Fruit fly (Drosophila melanogaster) whole organism, embryonic: ENCODE data around the gene scpr-A.

Source experiments
- Antp ChIP-seq: fragments of 200-800 bp; sonication (Bioruptor generic); optimal IDR thresholded peaks from 3 replicates; lab custom pipeline; 2016; ENCODE audit warnings: missing biosample characterization, missing genetic modification characterization
- B-H2 ChIP-seq: fragments of 200-800 bp; sonication (Bioruptor generic); optimal IDR thresholded peaks from 2 replicates; lab custom pipeline; 2018; ENCODE audit warnings: missing biosample characterization, mild to moderate bottlenecking, missing genetic modification characterization
- CG10366 ChIP-seq: fragments of 200-800 bp; sonication (Bioruptor generic); IDR thresholded peaks from 2 replicates; pipeline ENCODE4 v1.3.6; 2022; ENCODE audit warnings: missing biosample characterization, missing genetic modification characterization
- CG10431 ChIP-seq: fragments of 200-800 bp; sonication (Bioruptor generic); optimal IDR thresholded peaks from 3 replicates; lab custom pipeline; 2018; ENCODE audit warnings: missing biosample characterization, mild to moderate bottlenecking, missing genetic modification characterization
- CG11504 ChIP-seq: fragments of 200-800 bp; sonication (Bioruptor generic); optimal IDR thresholded peaks from 3 replicates; lab custom pipeline; 2019; ENCODE audit warnings: missing biosample characterization, mild to moderate bottlenecking, missing genetic modification characterization, moderate library complexity
- CG12769 ChIP-seq: fragments of 200-800 bp; sonication (Bioruptor generic); optimal IDR thresholded peaks from 2 replicates; lab custom pipeline; 2019; ENCODE audit warnings: missing biosample characterization, mild to moderate bottlenecking, missing genetic modification characterization, moderate library complexity
- CG17912 ChIP-seq: fragments of 200-800 bp; sonication (Bioruptor generic); optimal IDR thresholded peaks from 2 replicates; lab custom pipeline; 2018; ENCODE audit warnings: missing biosample characterization, mild to moderate bottlenecking, missing genetic modification characterization
- CG30020 ChIP-seq: fragments of 200-800 bp; optimal IDR thresholded peaks from 2 replicates; lab custom pipeline; 2019; ENCODE audit warnings: missing biosample characterization, mild to moderate bottlenecking, missing genetic modification characterization, moderate library complexity
- CG3065 ChIP-seq: fragments of 200-800 bp; sonication (Bioruptor generic); optimal IDR thresholded peaks from 2 replicates; lab custom pipeline; 2016; ENCODE audit warnings: missing biosample characterization, missing genetic modification characterization
- CG31388 ChIP-seq: fragments of 200-800 bp; sonication (Bioruptor generic); optimal IDR thresholded peaks from 2 replicates; lab custom pipeline; 2016; ENCODE audit warnings: missing biosample characterization, missing genetic modification characterization
- CG4328 ChIP-seq: fragments of 200-800 bp; sonication (Bioruptor generic); optimal IDR thresholded peaks from 3 replicates; lab custom pipeline; 2017; ENCODE audit warnings: missing biosample characterization, missing genetic modification reagents, missing genetic modification characterization
- CG4820 ChIP-seq: fragments of 200-800 bp; sonication (Bioruptor generic); optimal IDR thresholded peaks from 3 replicates; lab custom pipeline; 2016; ENCODE audit warnings: missing biosample characterization, missing genetic modification characterization
- CG6765 ChIP-seq: fragments of 200-800 bp; sonication (Bioruptor generic); optimal IDR thresholded peaks from 3 replicates; lab custom pipeline; 2017; ENCODE audit warnings: missing biosample characterization, mild to moderate bottlenecking, missing genetic modification characterization
- CG6854 ChIP-seq: fragments of 200-800 bp; sonication (Bioruptor generic); optimal IDR thresholded peaks from 3 replicates; lab custom pipeline; 2017; ENCODE audit warnings: missing biosample characterization, mild to moderate bottlenecking, missing genetic modification characterization
- CG7556 ChIP-seq: fragments of 200-800 bp; sonication (Bioruptor generic); optimal IDR thresholded peaks from 2 replicates; lab custom pipeline; 2017; ENCODE audit warnings: missing biosample characterization, mild to moderate bottlenecking, missing genetic modification characterization
- CG8290 ChIP-seq, 3 experiments: fragments of 200-800 bp; sonication (Bioruptor generic); optimal IDR thresholded peaks; 2 replicates each; lab custom pipeline; 2016 to 2019; ENCODE audit warnings: missing biosample characterization in 3 of 3, missing genetic modification characterization in 3 of 3, mild to moderate bottlenecking in 2 of 3, moderate library complexity in 1 of 3
- D19B ChIP-seq: fragments of 200-800 bp; sonication (Bioruptor generic); optimal IDR thresholded peaks from 2 replicates; lab custom pipeline; 2017; ENCODE audit warnings: missing biosample characterization, mild to moderate bottlenecking, missing genetic modification characterization
- Dad ChIP-seq: fragments of 200-800 bp; sonication (Bioruptor generic); optimal IDR thresholded peaks from 3 replicates; lab custom pipeline; 2016; ENCODE audit warnings: missing biosample characterization, missing genetic modification characterization
- Doc2 ChIP-seq: fragments of 200-800 bp; sonication (Bioruptor generic); IDR thresholded peaks from 2 replicates; pipeline ENCODE4 v1.3.6; 2022; ENCODE audit warnings: missing biosample characterization, missing genetic modification characterization
- Doc3 ChIP-seq: fragments of 200-800 bp; sonication (Bioruptor generic); IDR thresholded peaks from 3 replicates; pipeline ENCODE4 v1.3.6; 2022; ENCODE audit warnings: missing biosample characterization, missing genetic modification characterization; ENCODE audit not compliant: partially characterized antibody
- Eip74EF ChIP-seq, 2 experiments: fragments of 200-800 bp in 1 of 2; fragments of >200 bp in 1 of 2; sonication (Bioruptor generic) in 1 of 2; optimal IDR thresholded peaks; 2 replicates each; lab custom pipeline; 2017 to 2019; ENCODE audit warnings: missing biosample characterization in 2 of 2, missing genetic modification characterization in 2 of 2, mild to moderate bottlenecking in 1 of 2, moderate library complexity in 1 of 2
- Hand ChIP-seq: fragments of 200-800 bp; sonication (Bioruptor generic); optimal IDR thresholded peaks from 2 replicates; lab custom pipeline; 2017; ENCODE audit warnings: mild to moderate bottlenecking, missing biosample characterization, missing genetic modification reagents, missing genetic modification characterization
- Max ChIP-seq: fragments of 200-800 bp; sonication (Bioruptor generic); optimal IDR thresholded peaks from 2 replicates; lab custom pipeline; 2016; ENCODE audit warnings: missing biosample characterization, mild to moderate bottlenecking, missing genetic modification characterization
- NC2β ChIP-seq: fragments of 200-800 bp; sonication (Bioruptor generic); optimal IDR thresholded peaks from 2 replicates; lab custom pipeline; 2016; ENCODE audit warnings: missing biosample characterization, missing genetic modification characterization
- Pdp1 ChIP-seq, 2 experiments: fragments of 200-800 bp; sonication (Bioruptor generic); optimal IDR thresholded peaks; 3 replicates each; lab custom pipeline; 2016; ENCODE audit warnings: missing biosample characterization in 2 of 2, missing genetic modification characterization in 2 of 2, mild to moderate bottlenecking in 1 of 2, moderate library complexity in 1 of 2
- Sox100B ChIP-seq: fragments of 200-800 bp; sonication (Bioruptor generic); optimal IDR thresholded peaks from 3 replicates; lab custom pipeline; 2018; ENCODE audit warnings: missing biosample characterization, mild to moderate bottlenecking, missing genetic modification characterization
- Usf ChIP-seq: fragments of 200-800 bp; sonication (Bioruptor generic); optimal IDR thresholded peaks from 2 replicates; lab custom pipeline; 2017; ENCODE audit warnings: missing genotype, missing biosample characterization, missing genetic modification characterization
- bsh ChIP-seq, 2 experiments: fragments of 200-800 bp; sonication (Bioruptor generic); optimal IDR thresholded peaks; 2 replicates each; lab custom pipeline; 2017 to 2018; ENCODE audit warnings: mild to moderate bottlenecking in 2 of 2, missing biosample characterization in 2 of 2, missing genetic modification characterization in 2 of 2, moderate library complexity in 1 of 2
- cas ChIP-seq: fragments of 200-800 bp; sonication (Bioruptor generic); IDR thresholded peaks from 2 replicates; pipeline ENCODE4 v1.3.6; 2022; ENCODE audit warnings: missing biosample characterization, missing genetic modification characterization
- chinmo ChIP-seq: fragments of 200-800 bp; sonication (Bioruptor generic); IDR thresholded peaks from 4 replicates; pipeline ENCODE4 v1.3.6; 2022; ENCODE audit warnings: missing biosample characterization, missing genetic modification characterization; ENCODE audit not compliant: partially characterized antibody
- ci ChIP-seq: fragments of 200-800 bp; sonication (Bioruptor generic); IDR thresholded peaks from 3 replicates; pipeline ENCODE4 v1.3.6; 2022; ENCODE audit warnings: missing biosample characterization, missing genetic modification characterization
- dan ChIP-seq: fragments of 200-800 bp; sonication (Bioruptor generic); IDR thresholded peaks from 2 replicates; pipeline ENCODE4 v1.3.6; 2022; ENCODE audit warnings: missing biosample characterization, missing genetic modification characterization
- dimm ChIP-seq: fragments of 200-800 bp; sonication (Bioruptor generic); IDR thresholded peaks from 2 replicates; pipeline ENCODE4 v1.3.6; 2022; ENCODE audit warnings: missing biosample characterization, missing genetic modification characterization
- disco-r ChIP-seq: fragments of 200-800 bp; sonication (Bioruptor generic); optimal IDR thresholded peaks from 2 replicates; lab custom pipeline; 2016; ENCODE audit warnings: missing biosample characterization, missing genetic modification characterization
- hkb ChIP-seq, 2 experiments: fragments of 200-800 bp in 1 of 2; fragments of >200 bp in 1 of 2; sonication (Bioruptor generic) in 1 of 2; IDR thresholded peaks in 1 of 2; optimal IDR thresholded peaks in 1 of 2; 2 replicates each; pipeline versions ENCODE4 v1.3.6 to Lab custom; 2017 to 2022; ENCODE audit warnings: missing biosample characterization in 1 of 2, missing genetic modification characterization in 1 of 2
- insv ChIP-seq, 2 experiments: fragments of 200-800 bp; sonication (Bioruptor generic); optimal IDR thresholded peaks; 3 replicates each; lab custom pipeline; 2016 to 2018; ENCODE audit warnings: missing biosample characterization in 2 of 2, missing genetic modification characterization in 2 of 2
- nerfin-2 ChIP-seq: fragments of 200-800 bp; sonication (Bioruptor generic); IDR thresholded peaks from 2 replicates; pipeline ENCODE4 v1.3.6; 2022; ENCODE audit warnings: missing biosample characterization, missing genetic modification characterization; ENCODE audit not compliant: partially characterized antibody
- org-1 ChIP-seq: fragments of 200-800 bp; sonication (Bioruptor generic); optimal IDR thresholded peaks from 2 replicates; lab custom pipeline; 2017; ENCODE audit warnings: missing biosample characterization, missing genetic modification characterization
- otp ChIP-seq: fragments of 200-800 bp; sonication (Bioruptor generic); IDR thresholded peaks from 3 replicates; pipeline ENCODE4, ENCODE4 v1.3.6; 2022; ENCODE audit warnings: missing biosample characterization, missing genetic modification characterization
- pnt ChIP-seq: fragments of 200-800 bp; sonication (Bioruptor generic); optimal IDR thresholded peaks from 3 replicates; lab custom pipeline; 2016; ENCODE audit warnings: missing biosample characterization, missing genetic modification characterization
- prd ChIP-seq, 3 experiments: fragments of >200 bp in 2 of 3; fragments of 200-800 bp in 1 of 3; sonication (Bioruptor generic) in 1 of 3; optimal IDR thresholded peaks in 2 of 3; IDR thresholded peaks in 1 of 3; 2 replicates in 2 of 3; 3 replicates in 1 of 3; pipeline versions ENCODE4 v1.3.6 to Lab custom; 2017 to 2022; ENCODE audit warnings: missing biosample characterization in 1 of 3, missing genetic modification characterization in 1 of 3
- psq ChIP-seq: fragments of 200-800 bp; sonication (Bioruptor generic); optimal IDR thresholded peaks from 2 replicates; lab custom pipeline; 2017; ENCODE audit warnings: missing biosample characterization, missing genetic modification characterization
- ranshi ChIP-seq: fragments of 200-800 bp; sonication (Bioruptor generic); IDR thresholded peaks from 2 replicates; pipeline ENCODE4 v1.3.6; 2022; ENCODE audit warnings: missing biosample characterization, missing genetic modification characterization
- rib ChIP-seq: fragments of 200-800 bp; sonication (Bioruptor generic); IDR thresholded peaks from 2 replicates; pipeline ENCODE4 v1.3.6; 2022; ENCODE audit warnings: missing biosample characterization, missing genetic modification characterization
- sc ChIP-seq, 3 experiments: fragments of >200 bp in 2 of 3; fragments of 200-800 bp in 1 of 3; sonication (Bioruptor generic) in 1 of 3; optimal IDR thresholded peaks; 2 replicates in 2 of 3; 3 replicates in 1 of 3; lab custom pipeline; 2017; ENCODE audit warnings: mild to moderate bottlenecking in 1 of 3, missing biosample characterization in 1 of 3, missing genetic modification characterization in 1 of 3, missing genetic modification reagents in 1 of 3
- scrt ChIP-seq: fragments of 200-800 bp; sonication (Bioruptor generic); optimal IDR thresholded peaks from 2 replicates; lab custom pipeline; 2018; ENCODE audit warnings: missing biosample characterization, mild to moderate bottlenecking, missing genetic modification characterization, moderate library complexity
- sens ChIP-seq: fragments of 200-800 bp; sonication (Bioruptor generic); peaks from one replicate; lab custom pipeline; 2016; ENCODE audit warnings: missing biosample characterization, missing genetic modification characterization
- sens-2 ChIP-seq: fragments of 200-800 bp; sonication (Bioruptor generic); IDR thresholded peaks from 2 replicates; pipeline ENCODE4 v1.3.6; 2022; ENCODE audit warnings: missing biosample characterization, missing genetic modification characterization
- stc ChIP-seq: fragments of 200-800 bp; sonication (Bioruptor generic); IDR thresholded peaks from 2 replicates; pipeline ENCODE4 v1.3.6; 2022; ENCODE audit warnings: missing biosample characterization, missing genetic modification characterization

scpr-A gene

dm6 chr3R:11236041-11236440 lies 4.9 kb upstream of the scpr-A start, which contains the start of gene CG31441 (continued):
- TF ChIP-seq CG31388: no peak
- no peak for TF ChIP-seq CG6854 (GFP tag; lab: Kevin White, UChicago)
- TF ChIP-seq Usf (GFP tag; lab: Kevin White, UChicago): no peak
- no peak for TF ChIP-seq CG7556 (GFP tag; lab: Kevin White, UChicago)
- no peak for TF ChIP-seq cas (GFP tag; lab: Robert Waterston, UW)
- no peak for TF ChIP-seq CG8290 (GFP tag; optimal IDR thresholded peaks at IDR 0.05; lab: Kevin White, UChicago)
- TF ChIP-seq CG8290 (tag; optimal IDR thresholded peaks at IDR 0.05; lab: Kevin White, UChicago): no peak
- no peak for TF ChIP-seq rib (GFP tag; lab: Robert Waterston, UW)
- TF ChIP-seq scrt (GFP tag; lab: Kevin White, UChicago): no peak
- no peak for TF ChIP-seq dimm (GFP tag; lab: Robert Waterston, UW)
- TF ChIP-seq nerfin-2 (GFP tag; lab: Robert Waterston, UW): no peak
- no peak for TF ChIP-seq D19B (GFP tag; lab: Kevin White, UChicago)
- no peak for TF ChIP-seq CG6765 (GFP tag; lab: Kevin White, UChicago)
- no peak for TF ChIP-seq CG4820 (GFP tag; lab: Kevin White, UChicago)
- TF ChIP-seq CG10366 (GFP tag; lab: Robert Waterston, UW): no peak
- TF ChIP-seq disco-r (GFP tag; lab: Kevin White, UChicago): no peak
- TF ChIP-seq bsh (GFP tag; optimal IDR thresholded peaks at IDR 0.05; lab: Kevin White, UChicago): no peak
- no peak for TF ChIP-seq psq (GFP tag; lab: Kevin White, UChicago)
- no peak for TF ChIP-seq Pdp1 (GFP tag; optimal IDR thresholded peaks at IDR 0.05; lab: Kevin White, UChicago)
- no peak for TF ChIP-seq Max (GFP tag; lab: Kevin White, UChicago)
- TF ChIP-seq CG30020 (tag; lab: Kevin White, UChicago): no peak
- no peak for TF ChIP-seq insv (GFP tag; optimal IDR thresholded peaks at IDR 0.05; lab: Kevin White, UChicago)
- TF ChIP-seq Dad (GFP tag; lab: Kevin White, UChicago): no peak
- no peak for TF ChIP-seq CG10431 (GFP tag; lab: Kevin White, UChicago)
- TF ChIP-seq CG12769 (tag; lab: Kevin White, UChicago): no peak
- TF ChIP-seq Hand (GFP tag; lab: Kevin White, UChicago): no peak
- no peak for TF ChIP-seq Sox100B (GFP tag; lab: Kevin White, UChicago)
- peak; percentile 26 for TF ChIP-seq B-H2 (GFP tag; lab: Kevin White, UChicago)
- no peak for TF ChIP-seq CG3065 (GFP tag; lab: Kevin White, UChicago)
- no peak for TF ChIP-seq otp (GFP tag; lab: Robert Waterston, UW)
- TF ChIP-seq dan (GFP tag; lab: Robert Waterston, UW): no peak
- TF ChIP-seq hkb (optimal IDR thresholded peaks at IDR 0.05; lab: Kevin White, UChicago): no peak
- no peak for TF ChIP-seq hkb (GFP tag; IDR thresholded peaks at IDR 0.05; lab: Robert Waterston, UW)
- TF ChIP-seq NC2β (GFP tag; lab: Kevin White, UChicago): no peak
- no peak for TF ChIP-seq Antp (GFP tag; lab: Kevin White, UChicago)
- TF ChIP-seq sens-2: no peak
- TF ChIP-seq org-1 (GFP tag; lab: Kevin White, UChicago): no peak
- no peak for TF ChIP-seq Doc2 (GFP tag; lab: Robert Waterston, UW)
- TF ChIP-seq CG17912: no peak
- TF ChIP-seq prd (optimal IDR thresholded peaks at IDR 0.05; lab: Kevin White, UChicago): no peak
- TF ChIP-seq prd (GFP tag; IDR thresholded peaks at IDR 0.05; lab: Robert Waterston, UW): no peak
- no peak for TF ChIP-seq CG4328 (GFP tag; lab: Kevin White, UChicago)
- TF ChIP-seq CG11504 (tag; lab: Kevin White, UChicago): no peak
- no peak for TF ChIP-seq ranshi (GFP tag; lab: Robert Waterston, UW)
- TF ChIP-seq sens (GFP tag; lab: Kevin White, UChicago): peak; percentile 83
- TF ChIP-seq Doc3: peak; percentile 56; the same call in 1 of the 3 replicates
- TF ChIP-seq pnt (GFP tag; lab: Kevin White, UChicago): no peak
- no peak for TF ChIP-seq ci (GFP tag; lab: Robert Waterston, UW)
- no peak for TF ChIP-seq stc (GFP tag; lab: Robert Waterston, UW)
- 0 out of 4 replicates have a peak, but pooled peaks have one; percentile 62 for TF ChIP-seq chinmo (GFP tag; lab: Robert Waterston, UW)
- no peak for TF ChIP-seq Eip74EF (GFP tag; optimal IDR thresholded peaks at IDR 0.05; lab: Kevin White, UChicago)
- no peak for TF ChIP-seq sc (optimal IDR thresholded peaks at IDR 0.05; lab: Kevin White, UChicago)
- TF ChIP-seq sc (GFP tag; optimal IDR thresholded peaks at IDR 0.05; lab: Kevin White, UChicago): no peak
